Worm (Caenorhabditis elegans): Measurements from ENCODE around the gene nhr-149.

- TF ChIP-seq pha-4 (tag; optimal IDR thresholded peaks at IDR 0.05): no peak
- no peak for TF ChIP-seq zim-3 (tag; optimal IDR thresholded peaks at IDR 0.05)
- no peak for TF ChIP-seq unc-130 (GFP tag; optimal IDR thresholded peaks at IDR 0.05)
- no peak for TF ChIP-seq D2030.7 (GFP tag; IDR thresholded peaks at IDR 0.05)
- no peak for TF ChIP-seq snpc-3.4 (tag; optimal IDR thresholded peaks at IDR 0.05)
- TF ChIP-seq B0019.2 (GFP tag; conservative IDR thresholded peaks at IDR 0.05): no peak
- TF ChIP-seq fkh-3 (tag; optimal IDR thresholded peaks at IDR 0.05): no peak
- TF ChIP-seq nfya-1 (tag; optimal IDR thresholded peaks at IDR 0.05; ENCODE audit: borderline replicate concordance, insufficient read depth): no peak
- TF ChIP-seq chd-7 (tag; optimal IDR thresholded peaks at IDR 0.05): no peak
- no peak for TF ChIP-seq hrde-1 (tag; optimal IDR thresholded peaks at IDR 0.05; ENCODE audit: borderline replicate concordance)
These were observed 40.3 kb upstream of the nhr-149 start, which contains the start of gene C02H6.1 for ce11 chrV:7389771-7390170.
